Fruit fly (Drosophila melanogaster) S2 (cell line): ENCODE data around the gene CG13023.

Experiments
- CG8478 ChIP-seq: fragments of >200 bp; optimal IDR thresholded peaks from 2 replicates; lab custom pipeline; 2018
- CTCF ChIP-seq, 2 experiments: fragments of >200 bp; optimal IDR thresholded peaks; 2 replicates each; lab custom pipeline; 2018

DNA sequence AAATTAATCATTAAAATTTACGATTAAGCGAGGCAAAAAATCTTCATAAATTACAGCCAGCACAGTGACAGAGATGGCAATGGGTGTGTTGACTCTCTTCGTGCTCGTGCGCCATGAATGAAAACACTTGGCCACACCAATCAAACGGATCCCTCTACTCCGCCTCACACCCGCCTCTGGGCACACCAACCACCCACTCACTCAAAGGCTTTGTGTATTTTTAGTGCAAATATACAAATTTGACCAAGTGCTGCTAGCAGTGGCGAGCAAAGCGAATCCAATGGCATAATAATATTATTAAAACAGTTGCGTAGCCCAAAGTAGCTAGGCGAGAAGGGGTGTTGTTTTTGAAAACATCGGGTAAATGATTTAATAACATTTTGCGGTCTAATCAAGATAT lies 37.7 kb downstream of the CG13023 start:
- no peak for TF ChIP-seq CG8478 (lab: Kevin White, UChicago)
- TF ChIP-seq CTCF (optimal IDR thresholded peaks at IDR 0.05; lab: Kevin White, UChicago): no peak
